Worm (Caenorhabditis elegans) whole organism, L3 larva: Measurements from ENCODE around the gene sra-6.

Experiments
- daf-12 ChIP-seq: fragments of 150-350 bp; optimal IDR thresholded peaks from 2 replicates; lab custom pipeline; 2014; ENCODE audit warnings: missing biosample characterization, missing genetic modification reagents, missing genetic modification characterization
- elt-1 ChIP-seq: fragments of 150-350 bp; optimal IDR thresholded peaks from 2 replicates; lab custom pipeline; 2014; ENCODE audit warnings: missing biosample characterization, missing genetic modification characterization
- elt-2 ChIP-seq: sonication (generic microtip); optimal IDR thresholded peaks from 2 replicates; lab custom pipeline; 2016; ENCODE audit warnings: missing genetic modification reagents, mild to moderate bottlenecking, missing genetic modification characterization, missing compliant biosample characterization
- eor-1 ChIP-seq, 2 experiments: fragments of 150-350 bp; optimal IDR thresholded peaks; 2 replicates each; lab custom pipeline; 2014 to 2018; ENCODE audit warnings: missing biosample characterization in 2 of 2, missing genetic modification characterization in 2 of 2
- nhr-77 ChIP-seq: fragments of 150-350 bp; optimal IDR thresholded peaks from 2 replicates; lab custom pipeline; 2014; ENCODE audit warnings: missing biosample characterization, missing genetic modification characterization
- pqm-1 ChIP-seq: fragments of 150-350 bp; optimal IDR thresholded peaks from 2 replicates; lab custom pipeline; 2017; ENCODE audit warnings: missing biosample characterization, missing genetic modification characterization, inconsistent platforms

Gene sra-6

DNA sequence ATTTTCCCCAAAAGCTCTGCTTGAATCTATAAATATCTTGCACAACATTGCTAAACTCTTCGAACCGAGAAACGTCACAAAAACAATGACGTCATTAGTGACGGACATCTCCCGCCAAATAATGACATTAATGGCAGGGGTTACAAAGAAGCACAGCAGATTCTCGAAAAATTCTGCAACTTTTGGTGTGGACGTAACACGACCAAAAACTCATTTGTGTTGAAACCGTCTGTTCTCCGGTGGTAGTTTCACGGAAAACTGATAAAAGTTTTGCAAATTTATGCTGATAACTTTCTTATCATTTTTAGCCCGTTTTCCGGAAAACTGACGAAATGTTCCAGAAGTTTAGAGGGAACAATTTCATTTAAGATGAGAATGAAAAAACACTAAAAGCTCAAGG is 52.0 kb downstream of the sra-6 start:
- peak; percentile 42 for TF ChIP-seq pqm-1
- no peak for TF ChIP-seq elt-1 (tag; lab: Kevin White, UChicago)
- peak; percentile 79 for TF ChIP-seq elt-2 (tag; lab: Kevin White, UChicago)
- TF ChIP-seq eor-1 (tag; optimal IDR thresholded peaks at IDR 0.05; lab: Kevin White, UChicago) = no peak
- TF ChIP-seq nhr-77 (tag; lab: Kevin White, UChicago) = no peak
- TF ChIP-seq daf-12 (tag; lab: Kevin White, UChicago) = no peak
